Fruit fly (Drosophila melanogaster) whole organism, embryonic: ENCODE data around the gene qless.

Source experiments
- B-H1 ChIP-seq: fragments of 200-800 bp; sonication (Bioruptor generic); IDR thresholded peaks from 3 replicates; pipeline ENCODE4 v1.3.6; 2022; ENCODE audit warnings: missing biosample characterization, missing genetic modification characterization
- CG10462 ChIP-seq: fragments of 200-800 bp; sonication (Bioruptor generic); optimal IDR thresholded peaks from 2 replicates; lab custom pipeline; 2016; ENCODE audit warnings: missing biosample characterization, missing genetic modification characterization
- CG10959 ChIP-seq: fragments of 200-800 bp; sonication (Bioruptor generic); IDR thresholded peaks from 2 replicates; pipeline ENCODE4 v1.3.6; 2022; ENCODE audit warnings: missing biosample characterization, missing genetic modification characterization
- CG13287 ChIP-seq: fragments of 200-800 bp; sonication (Bioruptor generic); IDR thresholded peaks from 2 replicates; pipeline ENCODE4 v1.3.6; 2022; ENCODE audit warnings: missing biosample characterization, missing genetic modification characterization; ENCODE audit not compliant: partially characterized antibody
- CG14050 ChIP-seq: fragments of 200-800 bp; sonication (Bioruptor generic); IDR thresholded peaks from 3 replicates; pipeline ENCODE4 v1.3.6; 2022; ENCODE audit warnings: missing biosample characterization, missing genetic modification characterization
- CG15479 ChIP-seq: fragments of 200-800 bp; sonication (Bioruptor generic); optimal IDR thresholded peaks from 3 replicates; lab custom pipeline; 2019; ENCODE audit warnings: missing biosample characterization, mild to moderate bottlenecking, missing genetic modification characterization, moderate library complexity
- CG16779 ChIP-seq: fragments of 200-800 bp; sonication (Bioruptor generic); IDR thresholded peaks from 2 replicates; pipeline ENCODE4 v1.3.6; 2022; ENCODE audit warnings: missing biosample characterization, missing genetic modification characterization
- CG2120 ChIP-seq: fragments of 200-800 bp; sonication (Bioruptor generic); optimal IDR thresholded peaks from 3 replicates; lab custom pipeline; 2016; ENCODE audit warnings: missing biosample characterization, missing genetic modification characterization
- CG32772 ChIP-seq: fragments of 200-800 bp; sonication (Bioruptor generic); IDR thresholded peaks from 2 replicates; pipeline ENCODE4 v1.3.6; 2022; ENCODE audit warnings: missing biosample characterization, missing genetic modification characterization
- CG4282 ChIP-seq: fragments of 200-800 bp; sonication (Bioruptor generic); optimal IDR thresholded peaks from 2 replicates; lab custom pipeline; 2016; ENCODE audit warnings: missing biosample characterization, missing genetic modification characterization
- CG4360 ChIP-seq: fragments of 200-800 bp; sonication (Bioruptor generic); IDR thresholded peaks from 2 replicates; pipeline ENCODE4 v1.3.6; 2022; ENCODE audit warnings: missing biosample characterization, missing genetic modification characterization
- CG6254 ChIP-seq: fragments of 200-800 bp; sonication (Bioruptor generic); optimal IDR thresholded peaks from 3 replicates; lab custom pipeline; 2017; ENCODE audit warnings: mild to moderate bottlenecking, missing biosample characterization, missing genetic modification reagents, missing genetic modification characterization
- CHES-1-like ChIP-seq: fragments of 200-800 bp; sonication (Bioruptor generic); optimal IDR thresholded peaks from 2 replicates; lab custom pipeline; 2016; ENCODE audit warnings: missing biosample characterization, missing genetic modification characterization
- CkIIα-i1 ChIP-seq: fragments of 200-800 bp; sonication (Bioruptor generic); IDR thresholded peaks from 2 replicates; pipeline ENCODE4 v1.3.6; 2022; ENCODE audit warnings: missing biosample characterization, missing genetic modification characterization
- Deaf1 ChIP-seq: fragments of 200-800 bp; optimal IDR thresholded peaks from 3 replicates; lab custom pipeline; 2019; ENCODE audit warnings: missing biosample characterization, mild to moderate bottlenecking, missing genetic modification characterization, moderate library complexity
- Dfd ChIP-seq, 2 experiments: fragments of >200 bp; optimal IDR thresholded peaks; 2 replicates each; lab custom pipeline; 2017; ENCODE audit warnings: missing biosample characterization in 2 of 2, missing genetic modification characterization in 2 of 2
- Gsc ChIP-seq: fragments of 200-800 bp; sonication (Bioruptor generic); IDR thresholded peaks from 2 replicates; pipeline ENCODE4 v1.3.6; 2022; ENCODE audit warnings: missing biosample characterization, missing genetic modification characterization
- Hey ChIP-seq: fragments of 200-800 bp; sonication (Bioruptor generic); optimal IDR thresholded peaks from 3 replicates; lab custom pipeline; 2018; ENCODE audit warnings: missing biosample characterization, mild to moderate bottlenecking, missing genetic modification characterization
- HmgZ ChIP-seq: fragments of 200-800 bp; sonication (Bioruptor generic); optimal IDR thresholded peaks from 2 replicates; lab custom pipeline; 2018; ENCODE audit warnings: missing biosample characterization, mild to moderate bottlenecking, missing genetic modification characterization
- Hmx ChIP-seq: fragments of 200-800 bp; sonication (Bioruptor generic); optimal IDR thresholded peaks from 2 replicates; lab custom pipeline; 2016; ENCODE audit warnings: missing biosample characterization, missing genetic modification characterization
- MBD-R2 ChIP-seq: fragments of 200-800 bp; sonication (Bioruptor generic); IDR thresholded peaks from 2 replicates; pipeline ENCODE4 v1.3.6; 2022; ENCODE audit warnings: missing biosample characterization, missing genetic modification characterization
- Mes4 ChIP-seq: fragments of 200-800 bp; sonication (Bioruptor generic); optimal IDR thresholded peaks from 2 replicates; lab custom pipeline; 2016; ENCODE audit warnings: missing biosample characterization, missing genetic modification characterization
- NC2β ChIP-seq: fragments of 200-800 bp; sonication (Bioruptor generic); optimal IDR thresholded peaks from 2 replicates; lab custom pipeline; 2016; ENCODE audit warnings: missing biosample characterization, missing genetic modification characterization
- Oli ChIP-seq: fragments of 200-800 bp; sonication (Bioruptor generic); optimal IDR thresholded peaks from 2 replicates; lab custom pipeline; 2018; ENCODE audit warnings: missing biosample characterization, mild to moderate bottlenecking, missing genetic modification characterization, moderate library complexity
- Optix ChIP-seq: fragments of 200-800 bp; sonication (Bioruptor generic); IDR thresholded peaks from 3 replicates; pipeline ENCODE4 v1.3.6; 2022; ENCODE audit warnings: missing biosample characterization, missing genetic modification characterization
- PHDP ChIP-seq: fragments of 200-800 bp; sonication (Bioruptor generic); optimal IDR thresholded peaks from 3 replicates; lab custom pipeline; 2018; ENCODE audit warnings: missing biosample characterization, mild to moderate bottlenecking, missing genetic modification characterization, moderate library complexity
- Poxn ChIP-seq: fragments of 200-800 bp; sonication (Bioruptor generic); IDR thresholded peaks from 2 replicates; pipeline ENCODE4 v1.3.6; 2022; ENCODE audit warnings: missing biosample characterization, missing genetic modification characterization
- Trl ChIP-seq, 3 experiments: fragments of >200 bp in 2 of 3; fragments of 200-800 bp in 1 of 3; sonication (Bioruptor generic) in 1 of 3; optimal IDR thresholded peaks; 2 replicates in 1 of 3; 3 replicates in 2 of 3; lab custom pipeline; 2016 to 2017; ENCODE audit warnings: missing biosample characterization in 1 of 3, missing genetic modification characterization in 1 of 3
- abd-A ChIP-seq: fragments of 200-800 bp; sonication (Bioruptor generic); optimal IDR thresholded peaks from 3 replicates; lab custom pipeline; 2019; ENCODE audit warnings: missing biosample characterization, mild to moderate bottlenecking, missing genetic modification characterization, moderate library complexity
- amos ChIP-seq: fragments of 200-800 bp; sonication (Bioruptor generic); IDR thresholded peaks from 2 replicates; pipeline ENCODE4 v1.3.6; 2022; ENCODE audit warnings: missing biosample characterization, missing genetic modification characterization; ENCODE audit not compliant: partially characterized antibody
- ase ChIP-seq: fragments of 200-800 bp; sonication (Bioruptor generic); IDR thresholded peaks from 3 replicates; pipeline ENCODE4 v1.3.6; 2022; ENCODE audit warnings: missing biosample characterization, missing genetic modification characterization
- btn ChIP-seq: fragments of 200-800 bp; sonication (Bioruptor generic); optimal IDR thresholded peaks from 2 replicates; lab custom pipeline; 2016; ENCODE audit warnings: missing biosample characterization, missing genetic modification characterization
- cad ChIP-seq: fragments of >200 bp; optimal IDR thresholded peaks from 2 replicates; lab custom pipeline; 2017; ENCODE audit warnings: missing biosample characterization, missing genetic modification characterization
- croc ChIP-seq: fragments of 200-800 bp; sonication (Bioruptor generic); conservative IDR thresholded peaks from 3 replicates; pipeline ENCODE4 v1.3.6; 2022; ENCODE audit warnings: missing biosample characterization, missing genetic modification characterization
- ems ChIP-seq: fragments of 200-800 bp; sonication (Bioruptor generic); optimal IDR thresholded peaks from 3 replicates; lab custom pipeline; 2016; ENCODE audit warnings: missing biosample characterization, missing genetic modification characterization
- eve ChIP-seq, 2 experiments: fragments of >200 bp; optimal IDR thresholded peaks; 2 replicates each; lab custom pipeline; 2017; ENCODE audit warnings: missing biosample characterization in 2 of 2, missing genetic modification characterization in 2 of 2
- exex ChIP-seq: fragments of 200-800 bp; sonication (Bioruptor generic); optimal IDR thresholded peaks from 4 replicates; lab custom pipeline; 2018; ENCODE audit warnings: missing biosample characterization, mild to moderate bottlenecking, missing genetic modification characterization, moderate library complexity
- fd96Cb ChIP-seq: fragments of 200-800 bp; sonication (Bioruptor generic); optimal IDR thresholded peaks from 2 replicates; lab custom pipeline; 2018; ENCODE audit warnings: missing biosample characterization, mild to moderate bottlenecking, missing genetic modification characterization, moderate library complexity
- fu2 ChIP-seq: fragments of 200-800 bp; sonication (Bioruptor generic); optimal IDR thresholded peaks from 2 replicates; lab custom pipeline; 2016; ENCODE audit warnings: missing biosample characterization, missing genetic modification characterization
- gsb-n ChIP-seq: fragments of 200-800 bp; sonication (Bioruptor generic); optimal IDR thresholded peaks from 3 replicates; lab custom pipeline; 2018; ENCODE audit warnings: missing biosample characterization, mild to moderate bottlenecking, missing genetic modification characterization
- ind ChIP-seq: fragments of 200-800 bp; sonication (Bioruptor generic); optimal IDR thresholded peaks from 3 replicates; lab custom pipeline; 2016; ENCODE audit warnings: missing biosample characterization, missing genetic modification characterization
- kah ChIP-seq: fragments of 200-800 bp; sonication (Bioruptor generic); optimal IDR thresholded peaks from 2 replicates; lab custom pipeline; 2018; ENCODE audit warnings: missing biosample characterization, mild to moderate bottlenecking, missing genetic modification characterization
- klu ChIP-seq: fragments of 200-800 bp; sonication (Bioruptor generic); IDR thresholded peaks from 2 replicates; pipeline ENCODE4 v1.3.6; 2022; ENCODE audit warnings: missing biosample characterization, missing genetic modification characterization
- lola ChIP-seq, 3 experiments: fragments of >200 bp in 2 of 3; fragments of 200-800 bp in 1 of 3; sonication (Bioruptor generic) in 1 of 3; optimal IDR thresholded peaks; 2 replicates each; lab custom pipeline; 2017 to 2019; ENCODE audit warnings: missing biosample characterization in 3 of 3, missing genetic modification characterization in 3 of 3, mild to moderate bottlenecking in 1 of 3, moderate library complexity in 1 of 3
- mam ChIP-seq: fragments of 200-800 bp; sonication (Bioruptor generic); optimal IDR thresholded peaks from 3 replicates; lab custom pipeline; 2016; ENCODE audit warnings: missing biosample characterization, missing genetic modification characterization
- onecut ChIP-seq: fragments of 200-800 bp; sonication (Bioruptor generic); IDR thresholded peaks from 2 replicates; pipeline ENCODE4 v1.3.6; 2022; ENCODE audit warnings: missing biosample characterization, missing genetic modification characterization
- trem ChIP-seq: fragments of 200-800 bp; optimal IDR thresholded peaks from 3 replicates; lab custom pipeline; 2019; ENCODE audit warnings: missing biosample characterization, mild to moderate bottlenecking, missing genetic modification characterization, moderate library complexity
- trh ChIP-seq: fragments of 200-800 bp; sonication (Bioruptor generic); optimal IDR thresholded peaks from 2 replicates; lab custom pipeline; 2016; ENCODE audit warnings: missing biosample characterization, missing genetic modification characterization
- tx ChIP-seq: fragments of 200-800 bp; sonication (Bioruptor generic); optimal IDR thresholded peaks from 2 replicates; lab custom pipeline; 2016; ENCODE audit warnings: missing biosample characterization, missing genetic modification characterization
- wdn ChIP-seq: fragments of 200-800 bp; sonication (Bioruptor generic); IDR thresholded peaks from 2 replicates; pipeline ENCODE4 v1.3.6; 2022; ENCODE audit warnings: missing biosample characterization, missing genetic modification characterization
- zen ChIP-seq: fragments of 200-800 bp; sonication (Bioruptor generic); optimal IDR thresholded peaks from 3 replicates; lab custom pipeline; 2018; ENCODE audit warnings: missing biosample characterization, mild to moderate bottlenecking, missing genetic modification characterization, moderate library complexity

qless gene

dm6 chr3R:31222890-31223569, 29.4 kb downstream of the qless start:
- peak; percentile 62 for TF ChIP-seq zen (tag; lab: Kevin White, UChicago)
- no peak for TF ChIP-seq CG13287 (GFP tag; lab: Robert Waterston, UW)
- no peak for TF ChIP-seq trem (tag; lab: Kevin White, UChicago)
- TF ChIP-seq mam (GFP tag; lab: Kevin White, UChicago) = no peak
- TF ChIP-seq abd-A (tag; lab: Kevin White, UChicago) = peak; percentile 98
- no peak for TF ChIP-seq klu (GFP tag; lab: Robert Waterston, UW)
- TF ChIP-seq CG10462 (GFP tag; lab: Kevin White, UChicago) = no peak
- peak; percentile 21; the same call in 1 of the 2 replicates for TF ChIP-seq amos (GFP tag; lab: Robert Waterston, UW)
- TF ChIP-seq exex = no peak
- TF ChIP-seq Oli = no peak
- TF ChIP-seq kah (GFP tag; lab: Kevin White, UChicago) = no peak
- no peak for TF ChIP-seq wdn (GFP tag; lab: Robert Waterston, UW)
- TF ChIP-seq MBD-R2 (GFP tag; lab: Robert Waterston, UW) = no peak
- no peak for TF ChIP-seq fd96Cb (tag; lab: Kevin White, UChicago)
- TF ChIP-seq CG4360 (GFP tag; lab: Robert Waterston, UW) = 0 out of 2 replicates have a peak, but pooled peaks have one; percentile 2
- no peak for TF ChIP-seq Trl (optimal IDR thresholded peaks at IDR 0.05; lab: Kevin White, UChicago)
- no peak for TF ChIP-seq Trl (GFP tag; optimal IDR thresholded peaks at IDR 0.05; lab: Kevin White, UChicago)
- TF ChIP-seq cad (GFP tag; lab: Kevin White, UChicago) = peak; percentile 78
- TF ChIP-seq CG2120 = no peak
- TF ChIP-seq btn = no peak
- no peak for TF ChIP-seq onecut (GFP tag; lab: Robert Waterston, UW)
- no peak for TF ChIP-seq gsb-n (tag; lab: Kevin White, UChicago)
- no peak for TF ChIP-seq Dfd (GFP tag; optimal IDR thresholded peaks at IDR 0.05; lab: Kevin White, UChicago)
- TF ChIP-seq ase (GFP tag; lab: Robert Waterston, UW) = no peak
- no peak for TF ChIP-seq Optix
- no peak for TF ChIP-seq PHDP (tag; lab: Kevin White, UChicago)
- peak; percentile 77 for TF ChIP-seq CG15479 (GFP tag; lab: Kevin White, UChicago)
- no peak for TF ChIP-seq CG14050 (GFP tag; lab: Robert Waterston, UW)
- TF ChIP-seq croc (GFP tag; lab: Robert Waterston, UW) = no peak
- TF ChIP-seq CG10959 (GFP tag; lab: Robert Waterston, UW) = no peak
- no peak for TF ChIP-seq CG32772
- no peak for TF ChIP-seq B-H1 (GFP tag; lab: Robert Waterston, UW)
- TF ChIP-seq ind (GFP tag; lab: Kevin White, UChicago) = no peak
- peak; percentile 8 for TF ChIP-seq Deaf1
- TF ChIP-seq ems (GFP tag; lab: Kevin White, UChicago) = no peak
- no peak for TF ChIP-seq CkIIα-i1 (GFP tag; lab: Robert Waterston, UW)
- TF ChIP-seq CG4282 (GFP tag; lab: Kevin White, UChicago) = no peak
- TF ChIP-seq Mes4 (GFP tag; lab: Kevin White, UChicago) = no peak
- TF ChIP-seq Poxn (GFP tag; lab: Robert Waterston, UW) = no peak
- TF ChIP-seq CHES-1-like (GFP tag; lab: Kevin White, UChicago) = no peak
- no peak for TF ChIP-seq lola (GFP tag; optimal IDR thresholded peaks at IDR 0.05; lab: Kevin White, UChicago)
- peak; percentile 33 for TF ChIP-seq Hey (tag; lab: Kevin White, UChicago)
- TF ChIP-seq CG6254 (GFP tag; lab: Kevin White, UChicago) = no peak
- TF ChIP-seq eve (GFP tag; optimal IDR thresholded peaks at IDR 0.05; lab: Kevin White, UChicago) = no peak
- no peak for TF ChIP-seq trh
- TF ChIP-seq CG16779 (GFP tag; lab: Robert Waterston, UW) = peak; percentile 9; the same call in 1 of the 2 replicates
- TF ChIP-seq HmgZ (tag; lab: Kevin White, UChicago) = no peak
- TF ChIP-seq fu2 = no peak
- no peak for TF ChIP-seq NC2β (GFP tag; lab: Kevin White, UChicago)
- no peak for TF ChIP-seq Gsc (GFP tag; lab: Robert Waterston, UW)
- TF ChIP-seq tx (GFP tag; lab: Kevin White, UChicago) = no peak
- TF ChIP-seq Hmx (GFP tag; lab: Kevin White, UChicago) = no peak
